Fruit fly (Drosophila melanogaster) whole organism, embryonic: ENCODE results near the gene CG17233.
A peak's percentile ranks its signal among the peaks of the same experiment; 100 is the strongest.

ENCODE experiments used
- Abd-B ChIP-seq: fragments of 200-800 bp; sonication (Bioruptor generic); optimal IDR thresholded peaks from 2 replicates; lab custom pipeline; 2018; ENCODE audit warnings: missing biosample characterization, mild to moderate bottlenecking, missing genetic modification characterization, moderate library complexity
- Ada2b ChIP-seq: fragments of 200-800 bp; sonication (Bioruptor generic); IDR thresholded peaks from 2 replicates; pipeline ENCODE4 v1.3.6; 2022; ENCODE audit warnings: missing biosample characterization, missing genetic modification characterization
- Atf3 ChIP-seq: fragments of 200-800 bp; sonication (Bioruptor generic); optimal IDR thresholded peaks from 3 replicates; lab custom pipeline; 2016; ENCODE audit warnings: missing biosample characterization, missing genetic modification characterization
- B-H2 ChIP-seq: fragments of 200-800 bp; sonication (Bioruptor generic); optimal IDR thresholded peaks from 2 replicates; lab custom pipeline; 2018; ENCODE audit warnings: missing biosample characterization, mild to moderate bottlenecking, missing genetic modification characterization
- BEAF-32 ChIP-seq: fragments of 200-800 bp; sonication (Bioruptor generic); optimal IDR thresholded peaks from 3 replicates; lab custom pipeline; 2017; ENCODE audit warnings: missing biosample characterization, missing genetic modification characterization, mild to moderate bottlenecking, moderate library complexity, missing genetic modification reagents
- Bteb2 ChIP-seq: fragments of 200-800 bp; sonication (Bioruptor generic); optimal IDR thresholded peaks from 2 replicates; lab custom pipeline; 2016; ENCODE audit warnings: missing biosample characterization, missing genetic modification characterization
- CG10979 ChIP-seq: fragments of 200-800 bp; sonication (Bioruptor generic); optimal IDR thresholded peaks from 2 replicates; lab custom pipeline; 2018; ENCODE audit warnings: missing biosample characterization, mild to moderate bottlenecking, missing genetic modification characterization, moderate library complexity
- CG11085 ChIP-seq: fragments of 200-800 bp; sonication (Bioruptor generic); IDR thresholded peaks from 2 replicates; pipeline ENCODE4 v1.3.6; 2022; ENCODE audit warnings: missing biosample characterization, missing genetic modification characterization
- CG12071 ChIP-seq: fragments of 200-800 bp; sonication (Bioruptor generic); optimal IDR thresholded peaks from 3 replicates; lab custom pipeline; 2018; ENCODE audit warnings: missing biosample characterization, mild to moderate bottlenecking, missing genetic modification characterization
- CG12744 ChIP-seq: fragments of 200-800 bp; sonication (Bioruptor generic); optimal IDR thresholded peaks from 2 replicates; lab custom pipeline; 2016; ENCODE audit warnings: missing biosample characterization, missing genetic modification characterization
- CG1529 ChIP-seq: fragments of 200-800 bp; sonication (Bioruptor generic); optimal IDR thresholded peaks from 3 replicates; lab custom pipeline; 2018; ENCODE audit warnings: missing biosample characterization, missing genetic modification characterization
- CG1647 ChIP-seq: fragments of 200-800 bp; sonication (Bioruptor generic); optimal IDR thresholded peaks from 3 replicates; lab custom pipeline; 2016; ENCODE audit warnings: missing biosample characterization, missing genetic modification characterization
- CG16815 ChIP-seq: fragments of 200-800 bp; sonication (Bioruptor generic); optimal IDR thresholded peaks from 3 replicates; lab custom pipeline; 2017; ENCODE audit warnings: missing biosample characterization, mild to moderate bottlenecking, missing genetic modification characterization
- CG17359 ChIP-seq: fragments of 200-800 bp; sonication (Bioruptor generic); optimal IDR thresholded peaks from 3 replicates; lab custom pipeline; 2018; ENCODE audit warnings: missing biosample characterization, mild to moderate bottlenecking, missing genetic modification characterization, moderate library complexity
- CG17385 ChIP-seq: fragments of 200-800 bp; sonication (Bioruptor generic); optimal IDR thresholded peaks from 3 replicates; lab custom pipeline; 2018; ENCODE audit warnings: missing biosample characterization, mild to moderate bottlenecking, missing genetic modification characterization
- CG18619 ChIP-seq: fragments of 200-800 bp; sonication (Bioruptor generic); optimal IDR thresholded peaks from 3 replicates; lab custom pipeline; 2017; ENCODE audit warnings: missing biosample characterization, mild to moderate bottlenecking, missing genetic modification characterization
- CG33213 ChIP-seq: fragments of 200-800 bp; sonication (Bioruptor generic); optimal IDR thresholded peaks from 3 replicates; lab custom pipeline; 2016; ENCODE audit warnings: missing biosample characterization, missing genetic modification characterization
- CG4424 ChIP-seq: fragments of 200-800 bp; sonication (Bioruptor generic); optimal IDR thresholded peaks from 3 replicates; lab custom pipeline; 2016; ENCODE audit warnings: missing biosample characterization, missing genetic modification characterization
- CG5245 ChIP-seq: fragments of 200-800 bp; sonication (Bioruptor generic); optimal IDR thresholded peaks from 3 replicates; lab custom pipeline; 2016; ENCODE audit warnings: missing biosample characterization, missing genetic modification characterization
- CG7963 ChIP-seq: fragments of 200-800 bp; sonication (Bioruptor generic); IDR thresholded peaks from 3 replicates; pipeline ENCODE4 v1.3.6; 2022; ENCODE audit warnings: missing biosample characterization, missing genetic modification characterization; ENCODE audit not compliant: partially characterized antibody
- CG8478 ChIP-seq: fragments of >200 bp; optimal IDR thresholded peaks from 2 replicates; lab custom pipeline; 2018
- CoRest ChIP-seq: fragments of 200-800 bp; sonication (Bioruptor generic); optimal IDR thresholded peaks from 3 replicates; lab custom pipeline; 2018; ENCODE audit warnings: missing biosample characterization, mild to moderate bottlenecking, missing genetic modification characterization, moderate library complexity
- D19A ChIP-seq: fragments of 200-800 bp; optimal IDR thresholded peaks from 3 replicates; lab custom pipeline; 2019; ENCODE audit warnings: missing biosample characterization, mild to moderate bottlenecking, missing genetic modification characterization, moderate library complexity
- Dip2 ChIP-seq: fragments of 200-800 bp; sonication (Bioruptor generic); IDR thresholded peaks from 2 replicates; pipeline ENCODE4 v1.3.6; 2022; ENCODE audit warnings: missing biosample characterization, missing genetic modification characterization
- Fer1 ChIP-seq: fragments of 200-800 bp; sonication (Bioruptor generic); optimal IDR thresholded peaks from 2 replicates; lab custom pipeline; 2017; ENCODE audit warnings: missing biosample characterization, mild to moderate bottlenecking, missing genetic modification characterization
- H15 ChIP-seq: fragments of 200-800 bp; sonication (Bioruptor generic); IDR thresholded peaks from 3 replicates; pipeline ENCODE4 v1.3.6; 2022; ENCODE audit warnings: missing biosample characterization, missing genetic modification characterization
- Hr39 ChIP-seq: fragments of >200 bp; optimal IDR thresholded peaks from 2 replicates; lab custom pipeline; 2017
- Hsf ChIP-seq: fragments of 200-800 bp; sonication (Bioruptor generic); optimal IDR thresholded peaks from 3 replicates; lab custom pipeline; 2016; ENCODE audit warnings: missing biosample characterization, missing genetic modification characterization
- Med ChIP-seq: fragments of 200-800 bp; sonication (Bioruptor generic); peaks from one replicate; lab custom pipeline; 2016; ENCODE audit warnings: missing biosample characterization, missing genetic modification characterization, mild to moderate bottlenecking, inconsistent platforms, moderate library complexity
- Mrtf ChIP-seq: fragments of 200-800 bp; sonication (Bioruptor generic); IDR thresholded peaks from 3 replicates; pipeline ENCODE4 v1.3.6; 2022; ENCODE audit warnings: missing biosample characterization, missing genetic modification characterization
- Nf-YB ChIP-seq: fragments of 200-800 bp; sonication (Bioruptor generic); optimal IDR thresholded peaks from 3 replicates; lab custom pipeline; 2019; ENCODE audit warnings: missing biosample characterization, mild to moderate bottlenecking, missing genetic modification characterization, moderate library complexity
- NfI ChIP-seq: fragments of 200-800 bp; sonication (Bioruptor generic); optimal IDR thresholded peaks from 3 replicates; lab custom pipeline; 2018; ENCODE audit warnings: missing biosample characterization, mild to moderate bottlenecking, missing genetic modification characterization, moderate library complexity
- Pdp1 ChIP-seq, 2 experiments: fragments of 200-800 bp; sonication (Bioruptor generic); optimal IDR thresholded peaks; 3 replicates each; lab custom pipeline; 2016; ENCODE audit warnings: missing biosample characterization in 2 of 2, missing genetic modification characterization in 2 of 2, mild to moderate bottlenecking in 1 of 2, moderate library complexity in 1 of 2
- Usf ChIP-seq: fragments of 200-800 bp; sonication (Bioruptor generic); optimal IDR thresholded peaks from 2 replicates; lab custom pipeline; 2017; ENCODE audit warnings: missing genotype, missing biosample characterization, missing genetic modification characterization
- ac ChIP-seq: fragments of 200-800 bp; sonication (Bioruptor generic); optimal IDR thresholded peaks from 3 replicates; lab custom pipeline; 2017; ENCODE audit warnings: missing biosample characterization, mild to moderate bottlenecking, missing genetic modification characterization
- al ChIP-seq: fragments of 200-800 bp; sonication (Bioruptor generic); IDR thresholded peaks from 2 replicates; pipeline ENCODE4 v1.3.6; 2022; ENCODE audit warnings: missing biosample characterization, missing genetic modification characterization
- fd64A ChIP-seq: fragments of 200-800 bp; sonication (Bioruptor generic); optimal IDR thresholded peaks from 3 replicates; lab custom pipeline; 2018; ENCODE audit warnings: missing biosample characterization, mild to moderate bottlenecking, missing genetic modification characterization
- gro ChIP-seq: fragments of 200-800 bp; sonication (Bioruptor generic); optimal IDR thresholded peaks from 2 replicates; lab custom pipeline; 2016; ENCODE audit warnings: missing biosample characterization, missing genetic modification characterization
- jumu ChIP-seq: fragments of 200-800 bp; sonication (Bioruptor generic); optimal IDR thresholded peaks from 3 replicates; lab custom pipeline; 2016; ENCODE audit warnings: missing biosample characterization, missing genetic modification characterization
- nerfin-2 ChIP-seq: fragments of 200-800 bp; sonication (Bioruptor generic); IDR thresholded peaks from 2 replicates; pipeline ENCODE4 v1.3.6; 2022; ENCODE audit warnings: missing biosample characterization, missing genetic modification characterization; ENCODE audit not compliant: partially characterized antibody
- org-1 ChIP-seq: fragments of 200-800 bp; sonication (Bioruptor generic); optimal IDR thresholded peaks from 2 replicates; lab custom pipeline; 2017; ENCODE audit warnings: missing biosample characterization, missing genetic modification characterization
- rib ChIP-seq: fragments of 200-800 bp; sonication (Bioruptor generic); IDR thresholded peaks from 2 replicates; pipeline ENCODE4 v1.3.6; 2022; ENCODE audit warnings: missing biosample characterization, missing genetic modification characterization
- sna ChIP-seq: fragments of 200-800 bp; sonication (Bioruptor generic); IDR thresholded peaks from 2 replicates; pipeline ENCODE4 v1.3.6; 2022; ENCODE audit warnings: missing biosample characterization, missing genetic modification characterization; ENCODE audit not compliant: partially characterized antibody
- so ChIP-seq: fragments of 200-800 bp; sonication (Bioruptor generic); IDR thresholded peaks from 3 replicates; pipeline ENCODE4 v1.3.6; 2022; ENCODE audit warnings: missing biosample characterization, missing genetic modification characterization
- sr ChIP-seq: fragments of 200-800 bp; sonication (Bioruptor generic); IDR thresholded peaks from 3 replicates; pipeline ENCODE4 v1.3.6; 2022; ENCODE audit warnings: missing biosample characterization, missing genetic modification characterization
- tx ChIP-seq: fragments of 200-800 bp; sonication (Bioruptor generic); optimal IDR thresholded peaks from 2 replicates; lab custom pipeline; 2016; ENCODE audit warnings: missing biosample characterization, missing genetic modification characterization
- vnd ChIP-seq: fragments of 200-800 bp; sonication (Bioruptor generic); IDR thresholded peaks from 3 replicates; pipeline ENCODE4 v1.3.6; 2022; ENCODE audit warnings: missing biosample characterization, missing genetic modification characterization; ENCODE audit not compliant: partially characterized antibody
- vvl ChIP-seq: fragments of 200-800 bp; sonication (Bioruptor generic); IDR thresholded peaks from 2 replicates; pipeline ENCODE4 v1.3.6; 2022; ENCODE audit warnings: missing biosample characterization, missing genetic modification characterization

CG17233 gene

DNA sequence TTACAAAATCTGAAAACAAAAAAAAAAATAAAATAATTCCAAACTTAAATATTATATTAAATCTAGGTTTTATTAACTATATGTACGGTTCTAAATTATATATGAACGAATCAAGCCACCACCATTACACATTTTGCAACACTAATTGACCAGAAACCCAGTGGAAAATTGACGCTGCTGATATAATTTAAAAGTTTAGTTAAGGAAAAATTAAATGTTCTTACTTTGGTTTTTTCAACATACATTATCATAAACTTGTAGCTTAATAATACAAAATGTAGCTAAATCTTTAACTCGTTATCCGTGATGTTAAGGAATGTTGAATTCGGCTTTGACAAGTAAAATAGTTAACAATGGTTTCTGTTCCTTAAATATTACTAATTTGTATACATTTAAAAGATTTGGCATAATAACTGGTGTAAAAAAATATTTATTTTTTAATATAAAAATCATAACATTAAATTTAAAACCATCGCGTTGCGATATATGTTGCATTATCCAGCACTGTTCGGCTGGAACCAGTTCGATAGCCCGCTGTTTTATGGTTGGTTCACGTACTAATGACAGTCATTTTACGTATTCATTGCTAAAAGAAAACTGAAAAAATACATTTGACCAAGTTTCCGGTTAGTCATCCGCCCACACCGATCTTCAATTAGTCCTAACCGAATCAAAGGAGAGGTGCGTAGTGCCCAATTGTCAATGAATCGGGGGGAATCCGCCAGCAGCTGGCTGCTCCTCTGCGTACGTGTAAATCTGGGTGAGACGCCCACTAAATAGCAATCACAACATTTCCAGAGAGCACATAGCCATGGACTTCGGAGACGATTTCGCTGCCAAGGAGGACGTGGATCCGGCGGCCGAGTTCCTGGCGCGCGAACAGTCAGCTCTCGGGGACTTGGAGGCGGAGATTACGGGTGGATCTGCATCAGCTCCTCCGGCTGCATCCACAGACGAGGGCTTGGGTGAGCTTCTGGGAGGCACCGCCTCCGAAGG is 582 bp upstream of the CG17233 start (continued):
- TF ChIP-seq sr (GFP tag; lab: Robert Waterston, UW) (peak; percentile 29; the same call in 1 of the 3 replicates), CG11085 (GFP tag; lab: Robert Waterston, UW) (peak; percentile 20), CG8478 (lab: Kevin White, UChicago) (no peak), Hsf (GFP tag; lab: Kevin White, UChicago) (peak; percentile 25), Mrtf (GFP tag; lab: Robert Waterston, UW) (no peak), Nf-YB (GFP tag; lab: Kevin White, UChicago) (peak; percentile 39), CG1529 (GFP tag; lab: Kevin White, UChicago) (peak; percentile 3), Hr39 (no peak), CG10979 (peak; percentile 43), H15 (peak; percentile 10; the same call in 1 of the 3 replicates), Abd-B (GFP tag; lab: Kevin White, UChicago) (peak; percentile 48), CG12071 (GFP tag; lab: Kevin White, UChicago) (no peak), vnd (GFP tag; lab: Robert Waterston, UW) (peak; percentile 54; the same call in 2 of the 3 replicates), CG33213 (GFP tag; lab: Kevin White, UChicago) (no peak), BEAF-32 (peak; percentile 76), Ada2b (GFP tag; lab: Robert Waterston, UW) (peak; percentile 41; the same call in 1 of the 2 replicates), Bteb2 (no peak), nerfin-2 (peak; percentile 43), gro (no peak), sna (GFP tag; lab: Robert Waterston, UW) (peak; percentile 13; the same call in 1 of the 2 replicates), CG5245 (no peak), Dip2 (GFP tag; lab: Robert Waterston, UW) (no peak), NfI (peak; percentile 71), tx (GFP tag; lab: Kevin White, UChicago) (no peak), CG4424 (peak; percentile 62), vvl (GFP tag; lab: Robert Waterston, UW) (peak; percentile 50; the same call in 1 of the 2 replicates), org-1 (GFP tag; lab: Kevin White, UChicago) (peak; percentile 8), CG12744 (GFP tag; lab: Kevin White, UChicago) (no peak), jumu (GFP tag; lab: Kevin White, UChicago) (no peak), Pdp1 (GFP tag; optimal IDR thresholded peaks at IDR 0.05; lab: Kevin White, UChicago) (no peak), CG17385 (GFP tag; lab: Kevin White, UChicago) (peak; percentile 48), so (GFP tag; lab: Robert Waterston, UW) (0 out of 3 replicates have a peak, but pooled peaks have one; percentile 45), CG7963 (no peak), B-H2 (peak; percentile 39), D19A (tag; lab: Kevin White, UChicago) (peak; percentile 42), al (GFP tag; lab: Robert Waterston, UW) (peak; percentile 32; the same call in 1 of the 2 replicates), rib (no peak), CG18619 (GFP tag; lab: Kevin White, UChicago) (peak; percentile 53), Med (GFP tag; lab: Kevin White, UChicago) (peak; percentile 74), Usf (GFP tag; lab: Kevin White, UChicago) (no peak), CG1647 (GFP tag; lab: Kevin White, UChicago) (no peak), CG16815 (GFP tag; lab: Kevin White, UChicago) (peak; percentile 21), ac (GFP tag; lab: Kevin White, UChicago) (no peak), CG17359 (tag; lab: Kevin White, UChicago) (peak; percentile 69), Fer1 (GFP tag; lab: Kevin White, UChicago) (peak; percentile 50), Atf3 (GFP tag; lab: Kevin White, UChicago) (no peak), CoRest (tag; lab: Kevin White, UChicago) (peak; percentile 79), fd64A (no peak)
